Worm (Caenorhabditis elegans) whole organism, L4 larva: ENCODE measurements around the gene npr-10.

Experiments
- ceh-20 ChIP-seq: fragments of 200-800 bp; sonication (Bioruptor generic); IDR thresholded peaks from 2 replicates; pipeline ENCODE4 v1.3.6; 2022; ENCODE audit warnings: missing genetic modification reagents, missing genetic modification characterization, missing compliant biosample characterization
- ceh-62 ChIP-seq: sonication (generic microtip); optimal IDR thresholded peaks from 2 replicates; lab custom pipeline; 2017; ENCODE audit warnings: missing biosample characterization, missing genetic modification characterization
- dmd-6 ChIP-seq: fragments of 200-800 bp; sonication (Bioruptor generic); IDR thresholded peaks from 2 replicates; pipeline ENCODE4 v1.3.6; 2022; ENCODE audit warnings: missing genetic modification reagents, missing genetic modification characterization, missing compliant biosample characterization
- egl-27 ChIP-seq: sonication (generic microtip); optimal IDR thresholded peaks from 3 replicates; lab custom pipeline; 2017; ENCODE audit warnings: missing biosample characterization, missing genetic modification reagents, missing genetic modification characterization
- fos-1 ChIP-seq: fragments of 150-350 bp; optimal IDR thresholded peaks from 2 replicates; lab custom pipeline; 2014; ENCODE audit warnings: missing biosample characterization, missing genetic modification characterization
- hlh-11 ChIP-seq: fragments of 200-800 bp; sonication (Bioruptor generic); optimal IDR thresholded peaks from 2 replicates; lab custom pipeline; 2018; ENCODE audit warnings: mild to moderate bottlenecking, missing genetic modification characterization, missing compliant biosample characterization
- lin-15B ChIP-seq: fragments of 150-350 bp; sonication (generic microtip); optimal IDR thresholded peaks from 3 replicates; lab custom pipeline; 2014; ENCODE audit warnings: missing biosample characterization, missing genetic modification characterization
- mdl-1 ChIP-seq, 2 experiments: fragments of 150-350 bp in 1 of 2; sonication (generic microtip) in 1 of 2; optimal IDR thresholded peaks; 2 replicates each; lab custom pipeline; 2014 to 2017; ENCODE audit warnings: missing biosample characterization in 2 of 2, missing genetic modification characterization in 2 of 2
- mes-2 ChIP-seq: sonication (generic microtip); optimal IDR thresholded peaks from 2 replicates; lab custom pipeline; 2016; ENCODE audit warnings: missing genotype, mild to moderate bottlenecking, missing genetic modification characterization, missing compliant biosample characterization; ENCODE audit not compliant: poor library complexity, severe bottlenecking
- nhr-11 ChIP-seq: fragments of 150-350 bp; optimal IDR thresholded peaks from 2 replicates; lab custom pipeline; 2014; ENCODE audit warnings: missing biosample characterization, missing genetic modification characterization
- nhr-77 ChIP-seq: fragments of 150-350 bp; optimal IDR thresholded peaks from 2 replicates; lab custom pipeline; 2014; ENCODE audit warnings: missing biosample characterization, missing genetic modification characterization
- unc-130 ChIP-seq: sonication (generic microtip); optimal IDR thresholded peaks from 2 replicates; lab custom pipeline; 2016; ENCODE audit warnings: missing genetic modification reagents, missing genetic modification characterization, missing compliant biosample characterization
- unc-39 ChIP-seq: sonication (generic microtip); optimal IDR thresholded peaks from 2 replicates; lab custom pipeline; 2017; ENCODE audit warnings: missing biosample characterization, missing genetic modification characterization
- ztf-11 ChIP-seq: fragments of 150-350 bp; optimal IDR thresholded peaks from 2 replicates; lab custom pipeline; 2014; ENCODE audit warnings: missing biosample characterization, missing genetic modification characterization

- no peak for TF ChIP-seq hlh-11 (tag; lab: Kevin White, UChicago)
- no peak for TF ChIP-seq fos-1 (tag; lab: Kevin White, UChicago)
- no peak for TF ChIP-seq dmd-6 (GFP tag; lab: Robert Waterston, UW)
- no peak for TF ChIP-seq lin-15B
- no peak for TF ChIP-seq nhr-11
- no peak for TF ChIP-seq nhr-77 (tag; lab: Kevin White, UChicago)
- TF ChIP-seq ceh-20, result no peak
- TF ChIP-seq unc-39 (tag; lab: Kevin White, UChicago), result no peak
- no peak for TF ChIP-seq unc-130 (GFP tag; lab: Kevin White, UChicago)
- TF ChIP-seq mes-2, result no peak
- TF ChIP-seq ztf-11 (tag; lab: Kevin White, UChicago), result no peak
- no peak for TF ChIP-seq egl-27 (tag; lab: Kevin White, UChicago)
- no peak for TF ChIP-seq mdl-1 (tag; optimal IDR thresholded peaks at IDR 0.05; lab: Kevin White, UChicago)
- TF ChIP-seq ceh-62 (tag; lab: Kevin White, UChicago), result no peak
These were observed 18.2 kb downstream of the npr-10 start for ce11 chrX:13014341-13014740.
